Worm (Caenorhabditis elegans) whole organism, L2 larva: ENCODE data around the gene srh-166.

Source experiments
- C34F6.9 ChIP-seq: fragments of 150-350 bp; optimal IDR thresholded peaks from 2 replicates; lab custom pipeline; 2014; ENCODE audit warnings: missing biosample characterization, missing genetic modification characterization
- F13H6.1 ChIP-seq: sonication (generic microtip); optimal IDR thresholded peaks from 2 replicates; lab custom pipeline; 2016; ENCODE audit warnings: missing genetic modification characterization, missing compliant biosample characterization
- R02D3.7 ChIP-seq: fragments of 150-350 bp; optimal IDR thresholded peaks from 2 replicates; lab custom pipeline; 2014; ENCODE audit warnings: missing biosample characterization, missing genetic modification characterization
- ama-1 ChIP-seq: fragments of 150-350 bp; optimal IDR thresholded peaks from 2 replicates; lab custom pipeline; 2018; ENCODE audit warnings: inconsistent platforms
- ceh-16 ChIP-seq: fragments of 150-350 bp; optimal IDR thresholded peaks from 2 replicates; lab custom pipeline; 2014; ENCODE audit warnings: missing biosample characterization, missing genetic modification characterization
- egl-27 ChIP-seq: sonication (generic microtip); optimal IDR thresholded peaks from 3 replicates; lab custom pipeline; 2017; ENCODE audit warnings: missing biosample characterization, missing genetic modification reagents, missing genetic modification characterization
- fos-1 ChIP-seq: fragments of 150-350 bp; optimal IDR thresholded peaks from 2 replicates; lab custom pipeline; 2014; ENCODE audit warnings: missing biosample characterization, missing genetic modification characterization
- gmeb-1 ChIP-seq: fragments of 150-350 bp; optimal IDR thresholded peaks from 2 replicates; lab custom pipeline; 2014; ENCODE audit warnings: missing biosample characterization, missing genetic modification characterization
- lin-11 ChIP-seq: fragments of 150-350 bp; sonication (generic microtip); optimal IDR thresholded peaks from 2 replicates; lab custom pipeline; 2014; ENCODE audit warnings: missing biosample characterization, missing genetic modification characterization, inconsistent platforms, mixed read lengths
- lin-13 ChIP-seq: fragments of 150-350 bp; optimal IDR thresholded peaks from 2 replicates; lab custom pipeline; 2014; ENCODE audit warnings: missing biosample characterization, missing genetic modification reagents, missing genetic modification characterization
- lin-39 ChIP-seq: fragments of 150-350 bp; optimal IDR thresholded peaks from 2 replicates; lab custom pipeline; 2014; ENCODE audit warnings: missing biosample characterization, missing genetic modification reagents, missing genetic modification characterization
- lsy-2 ChIP-seq, 2 experiments: fragments of 150-350 bp in 1 of 2; sonication (generic microtip) in 1 of 2; optimal IDR thresholded peaks; 2 replicates each; lab custom pipeline; 2014 to 2017; ENCODE audit warnings: missing biosample characterization in 2 of 2, missing genetic modification characterization in 2 of 2
- mdl-1 ChIP-seq, 2 experiments: fragments of 150-350 bp in 1 of 2; sonication (generic microtip) in 1 of 2; optimal IDR thresholded peaks; 2 replicates each; lab custom pipeline; 2017; ENCODE audit warnings: missing biosample characterization in 2 of 2, missing genetic modification characterization in 2 of 2
- nhr-11 ChIP-seq: fragments of 150-350 bp; optimal IDR thresholded peaks from 2 replicates; lab custom pipeline; 2014; ENCODE audit warnings: missing biosample characterization, missing genetic modification characterization
- nhr-12 ChIP-seq: fragments of 150-350 bp; optimal IDR thresholded peaks from 2 replicates; lab custom pipeline; 2014; ENCODE audit warnings: missing biosample characterization, missing genetic modification characterization
- nhr-129 ChIP-seq: fragments of 150-350 bp; optimal IDR thresholded peaks from 2 replicates; lab custom pipeline; 2014; ENCODE audit warnings: missing biosample characterization, missing genetic modification characterization
- nhr-21 ChIP-seq: fragments of 150-350 bp; optimal IDR thresholded peaks from 2 replicates; lab custom pipeline; 2014; ENCODE audit warnings: missing biosample characterization, missing genetic modification characterization
- nhr-237 ChIP-seq: fragments of 150-350 bp; optimal IDR thresholded peaks from 2 replicates; lab custom pipeline; 2014; ENCODE audit warnings: missing biosample characterization, missing genetic modification characterization
- nhr-25 ChIP-seq: fragments of 150-350 bp; sonication (generic microtip); optimal IDR thresholded peaks from 3 replicates; lab custom pipeline; 2014; ENCODE audit warnings: missing biosample characterization, missing genetic modification characterization
- nhr-6 ChIP-seq: fragments of 150-350 bp; optimal IDR thresholded peaks from 2 replicates; lab custom pipeline; 2014; ENCODE audit warnings: missing biosample characterization, missing genetic modification characterization
- nhr-77 ChIP-seq: fragments of 150-350 bp; optimal IDR thresholded peaks from 2 replicates; lab custom pipeline; 2014; ENCODE audit warnings: missing biosample characterization, missing genetic modification characterization
- peb-1 ChIP-seq: fragments of 150-350 bp; optimal IDR thresholded peaks from 2 replicates; lab custom pipeline; 2014; ENCODE audit warnings: missing biosample characterization, missing genetic modification characterization
- sem-4 ChIP-seq: fragments of 150-350 bp; optimal IDR thresholded peaks from 2 replicates; lab custom pipeline; 2014; ENCODE audit warnings: missing biosample characterization, missing genetic modification reagents, missing genetic modification characterization
- skn-1 ChIP-seq: sonication (generic microtip); optimal IDR thresholded peaks from 2 replicates; lab custom pipeline; 2017; ENCODE audit warnings: missing biosample characterization, missing genetic modification characterization
- sma-3 ChIP-seq: sonication (generic microtip); optimal IDR thresholded peaks from 2 replicates; lab custom pipeline; 2016; ENCODE audit warnings: missing genetic modification reagents, missing genetic modification characterization, missing compliant biosample characterization
- snpc-4 ChIP-seq: fragments of 150-350 bp; optimal IDR thresholded peaks from 2 replicates; lab custom pipeline; 2014; ENCODE audit warnings: missing biosample characterization, missing genetic modification characterization
- unc-55 ChIP-seq: fragments of 150-350 bp; sonication (generic microtip); optimal IDR thresholded peaks from 3 replicates; lab custom pipeline; 2014; ENCODE audit warnings: missing biosample characterization, missing genetic modification reagents, missing genetic modification characterization
- zag-1 ChIP-seq: fragments of 150-350 bp; optimal IDR thresholded peaks from 2 replicates; lab custom pipeline; 2014; ENCODE audit warnings: missing biosample characterization, missing genetic modification characterization
- ztf-1 ChIP-seq: fragments of 200-800 bp; sonication (Bioruptor generic); conservative IDR thresholded peaks from 2 replicates; pipeline ENCODE4 v1.3.6; 2022; ENCODE audit warnings: missing genetic modification characterization, missing compliant biosample characterization
- ztf-4 ChIP-seq: fragments of 150-350 bp; optimal IDR thresholded peaks from 2 replicates; lab custom pipeline; 2014; ENCODE audit warnings: missing biosample characterization, missing genetic modification characterization

srh-166 gene

ce11 chrV:20480790-20481189 lies 44.9 kb downstream of the srh-166 start:
- TF ChIP-seq mdl-1 (tag; optimal IDR thresholded peaks at IDR 0.05; lab: Kevin White, UChicago): no peak
- no peak for TF ChIP-seq skn-1 (tag; lab: Kevin White, UChicago)
- TF ChIP-seq nhr-21 (tag; lab: Kevin White, UChicago): no peak
- TF ChIP-seq lin-11 (tag; lab: Kevin White, UChicago): no peak

ce11 chrV:20479013-20479739 lies 46.5 kb downstream of the srh-166 start, which contains the start of the genes calf-1 and rpl-2:
Gene calf-1 (minus strand): TSS chrV:20479089.
Gene rpl-2 (plus strand): TSS chrV:20479689.
- TF ChIP-seq R02D3.7 (tag; lab: Kevin White, UChicago): peak; percentile 69
- TF ChIP-seq egl-27 (tag; lab: Kevin White, UChicago): no peak
- TF ChIP-seq lin-13 (GFP tag; lab: Kevin White, UChicago): peak; percentile 52
- TF ChIP-seq C34F6.9 (tag; lab: Kevin White, UChicago): peak; percentile 78
- TF ChIP-seq unc-55 (GFP tag; lab: Kevin White, UChicago): peak; percentile 74
- peak; percentile 24 for TF ChIP-seq lin-11 (tag; lab: Kevin White, UChicago)
- no peak for TF ChIP-seq peb-1 (tag; lab: Kevin White, UChicago)
- peak in 1 of 2 experiments; percentile 83 for TF ChIP-seq lsy-2 (tag; optimal IDR thresholded peaks at IDR 0.05; lab: Kevin White, UChicago)
- TF ChIP-seq nhr-25 (tag; lab: Kevin White, UChicago): peak; percentile 45
- TF ChIP-seq gmeb-1 (tag; lab: Kevin White, UChicago): peak; percentile 67
- no peak for TF ChIP-seq nhr-237 (tag; lab: Kevin White, UChicago)
- peak; percentile 9 for TF ChIP-seq sma-3 (GFP tag; lab: Kevin White, UChicago)
- peak; percentile 48 for TF ChIP-seq nhr-129
- peak; percentile 46 for TF ChIP-seq sem-4
- TF ChIP-seq fos-1 (tag; lab: Kevin White, UChicago): no peak
- no peak for TF ChIP-seq lin-39 (tag; lab: Kevin White, UChicago)
- TF ChIP-seq ztf-4 (tag; lab: Kevin White, UChicago): no peak
- peak; percentile 45 for TF ChIP-seq F13H6.1 (tag; lab: Kevin White, UChicago)

ce11 chrV:20476981-20477380 lies 48.7 kb downstream of the srh-166 start:
- TF ChIP-seq snpc-4 (tag; lab: Kevin White, UChicago): no peak
- peak; percentile 26 for TF ChIP-seq unc-55 (GFP tag; lab: Kevin White, UChicago)
- no peak for TF ChIP-seq zag-1
- no peak for TF ChIP-seq nhr-6 (tag; lab: Kevin White, UChicago)
- no peak for TF ChIP-seq fos-1 (tag; lab: Kevin White, UChicago)
- TF ChIP-seq nhr-12 (tag; lab: Kevin White, UChicago): no peak
- peak in 1 of 2 experiments; percentile 59 for TF ChIP-seq lsy-2 (tag; optimal IDR thresholded peaks at IDR 0.05; lab: Kevin White, UChicago)
- TF ChIP-seq C34F6.9 (tag; lab: Kevin White, UChicago): peak; percentile 5
- no peak for TF ChIP-seq nhr-77 (tag; lab: Kevin White, UChicago)
- no peak for TF ChIP-seq nhr-11 (tag; lab: Kevin White, UChicago)

ce11 chrV:20476514-20476913 lies 49.2 kb downstream of the srh-166 start:
- no peak for TF ChIP-seq nhr-237 (tag; lab: Kevin White, UChicago)
- no peak for TF ChIP-seq nhr-77 (tag; lab: Kevin White, UChicago)
- no peak for TF ChIP-seq nhr-11 (tag; lab: Kevin White, UChicago)

DNA sequence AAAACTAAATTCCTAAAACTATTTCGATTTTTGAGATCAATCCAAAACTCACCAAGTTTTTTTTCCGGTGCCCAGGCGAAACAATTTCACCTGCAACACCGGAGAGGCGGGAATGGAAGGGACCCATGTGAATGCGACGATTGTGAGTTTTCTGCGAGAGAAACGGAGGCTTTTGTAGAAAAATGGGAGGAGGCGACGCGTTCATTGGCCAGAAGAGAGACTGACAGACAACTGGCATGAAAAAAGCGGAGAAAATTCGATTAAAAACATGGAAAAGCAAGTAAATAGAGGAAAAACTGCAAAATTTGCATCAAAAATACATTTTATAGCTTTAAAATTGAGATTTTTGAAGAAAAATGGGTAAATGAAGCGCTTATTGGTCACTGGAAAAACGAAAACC lies 49.8 kb downstream of the srh-166 start, which contains the start of gene B0250.7:
Gene B0250.7 (minus strand): TSS at position 232 of the 400 bp plus-strand sequence.
- TF ChIP-seq lsy-2 (tag; optimal IDR thresholded peaks at IDR 0.05; lab: Kevin White, UChicago) (peak in 1 of 2 experiments; percentile 19), ama-1 (lab: Kevin White, UChicago) (no peak)

DNA sequence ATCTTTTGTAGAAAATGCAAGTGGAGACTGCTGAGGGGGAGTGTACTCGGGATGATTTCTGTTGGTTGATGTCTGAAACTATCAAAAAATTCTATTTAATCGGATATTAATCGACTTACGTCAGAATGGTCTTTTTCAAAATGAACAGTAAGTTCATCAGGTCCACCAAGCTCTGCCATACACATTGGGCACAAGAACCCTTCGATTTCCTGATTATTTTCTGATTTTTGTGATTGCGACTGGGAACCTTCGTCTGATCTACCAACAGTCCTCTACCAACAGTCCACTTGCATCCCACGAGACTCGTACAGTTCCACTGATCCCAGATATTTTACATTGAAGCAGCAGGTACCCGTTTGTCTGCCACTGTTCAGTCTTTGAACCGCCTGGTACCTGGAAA lies 50.6 kb downstream of the srh-166 start:
- TF ChIP-seq ztf-1 (GFP tag; lab: Robert Waterston, UW) (no peak), ceh-16 (tag; lab: Kevin White, UChicago) (no peak)
